Worm (Caenorhabditis elegans) whole organism, early embryonic: ENCODE results near the gene C04E6.13.

Experiments used
- ama-1 ChIP-seq: fragments of 150-350 bp; optimal IDR thresholded peaks from 2 replicates; lab custom pipeline; 2014
- ceh-13 ChIP-seq: fragments of 200-800 bp; sonication (Bioruptor generic); optimal IDR thresholded peaks from 2 replicates; lab custom pipeline; 2018; ENCODE audit warnings: mild to moderate bottlenecking, missing genetic modification characterization, missing compliant biosample characterization
- scrt-1 ChIP-seq: fragments of 200-800 bp; sonication (Bioruptor generic); IDR thresholded peaks from 2 replicates; pipeline ENCODE4 v1.3.6; 2022; ENCODE audit warnings: missing genetic modification characterization, missing compliant biosample characterization

DNA sequence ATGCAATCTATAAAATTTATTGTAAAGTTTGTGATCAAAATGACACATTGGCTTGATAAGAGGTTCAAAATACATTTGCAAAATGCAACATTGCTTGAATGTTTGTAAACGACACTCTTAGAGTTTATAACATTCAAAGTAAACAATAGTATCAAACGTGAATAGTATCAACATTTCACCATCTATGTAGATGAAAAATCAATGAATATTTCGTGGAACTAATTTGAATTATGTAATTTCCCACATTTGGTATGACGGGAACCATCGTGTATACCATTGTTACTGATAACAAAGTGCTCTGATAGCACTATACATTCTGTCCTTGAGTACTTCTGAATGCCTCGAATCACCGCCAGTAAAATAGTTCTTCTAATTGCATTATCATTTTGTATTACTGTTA, 18.1 kb downstream of the C04E6.13 start, which contains the start of gene galt-1:
- TF ChIP-seq scrt-1 (GFP tag; lab: Robert Waterston, UW) = no peak
- no peak for TF ChIP-seq ama-1 (lab: Kevin White, UChicago)
- TF ChIP-seq ceh-13 (GFP tag; lab: Kevin White, UChicago) = no peak
